Fruit fly (Drosophila melanogaster) S2 (cell line): ENCODE results near the gene TpnC25D.

Source experiments
- CG8478 ChIP-seq: fragments of >200 bp; optimal IDR thresholded peaks from 2 replicates; lab custom pipeline; 2018
- CTCF ChIP-seq, 2 experiments: fragments of >200 bp; optimal IDR thresholded peaks; 2 replicates each; lab custom pipeline; 2018

DNA sequence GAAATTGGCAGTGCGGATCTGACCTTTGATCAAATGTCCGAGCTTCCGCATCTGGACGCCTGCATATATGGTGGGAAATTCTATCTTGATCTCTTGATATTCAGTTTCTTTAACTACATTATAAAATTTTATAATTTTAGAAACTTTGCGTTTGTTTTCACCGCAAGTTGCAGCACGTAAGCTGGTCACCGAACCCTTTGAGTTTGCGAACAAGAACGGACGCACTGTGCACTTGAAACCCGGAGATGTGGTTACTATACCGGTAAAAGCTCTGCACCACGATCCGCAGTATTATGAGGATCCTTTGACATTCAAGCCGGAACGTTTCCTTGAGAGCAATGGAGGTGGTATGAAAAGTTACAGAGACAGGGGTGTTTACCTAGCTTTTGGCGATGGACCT lies 7.9 kb upstream of the TpnC25D start:
- TF ChIP-seq CG8478 (lab: Kevin White, UChicago) (no peak), CTCF (optimal IDR thresholded peaks at IDR 0.05; lab: Kevin White, UChicago) (no peak)
